Fruit fly (Drosophila melanogaster) whole organism, embryonic: Measurements from ENCODE around the gene Kdm2.

Source experiments
- Abd-B ChIP-seq: fragments of 200-800 bp; sonication (Bioruptor generic); optimal IDR thresholded peaks from 2 replicates; lab custom pipeline; 2018; ENCODE audit warnings: missing biosample characterization, mild to moderate bottlenecking, missing genetic modification characterization, moderate library complexity
- Ada2b ChIP-seq: fragments of 200-800 bp; sonication (Bioruptor generic); IDR thresholded peaks from 2 replicates; pipeline ENCODE4 v1.3.6; 2022; ENCODE audit warnings: missing biosample characterization, missing genetic modification characterization
- Asciz ChIP-seq: fragments of 200-800 bp; sonication (Bioruptor generic); optimal IDR thresholded peaks from 2 replicates; lab custom pipeline; 2017; ENCODE audit warnings: missing biosample characterization, mild to moderate bottlenecking, missing genetic modification characterization, missing genetic modification reagents
- Bdp1 ChIP-seq: fragments of 200-800 bp; sonication (Bioruptor generic); optimal IDR thresholded peaks from 3 replicates; lab custom pipeline; 2016; ENCODE audit warnings: missing biosample characterization, missing genetic modification characterization
- CG10209 ChIP-seq: fragments of 200-800 bp; sonication (Bioruptor generic); optimal IDR thresholded peaks from 3 replicates; lab custom pipeline; 2017; ENCODE audit warnings: missing biosample characterization, mild to moderate bottlenecking, missing genetic modification characterization, missing genetic modification reagents
- CG10267 ChIP-seq: fragments of 200-800 bp; sonication (Bioruptor generic); optimal IDR thresholded peaks from 2 replicates; lab custom pipeline; 2018; ENCODE audit warnings: missing biosample characterization, mild to moderate bottlenecking, missing genetic modification characterization, moderate library complexity
- CG11695 ChIP-seq: fragments of 200-800 bp; sonication (Bioruptor generic); IDR thresholded peaks from 3 replicates; pipeline ENCODE4 v1.3.6; 2022; ENCODE audit warnings: missing biosample characterization, missing genetic modification characterization
- CG12155 ChIP-seq: fragments of 200-800 bp; sonication (Bioruptor generic); optimal IDR thresholded peaks from 3 replicates; lab custom pipeline; 2016; ENCODE audit warnings: missing biosample characterization, missing genetic modification characterization
- CG12391 ChIP-seq: fragments of 200-800 bp; sonication (Bioruptor generic); optimal IDR thresholded peaks from 3 replicates; lab custom pipeline; 2018; ENCODE audit warnings: missing biosample characterization, mild to moderate bottlenecking, missing genetic modification characterization, moderate library complexity
- CG12769 ChIP-seq: fragments of 200-800 bp; sonication (Bioruptor generic); optimal IDR thresholded peaks from 2 replicates; lab custom pipeline; 2019; ENCODE audit warnings: missing biosample characterization, mild to moderate bottlenecking, missing genetic modification characterization, moderate library complexity
- CG15696 ChIP-seq: fragments of 200-800 bp; sonication (Bioruptor generic); optimal IDR thresholded peaks from 2 replicates; lab custom pipeline; 2019; ENCODE audit warnings: missing biosample characterization, mild to moderate bottlenecking, missing genetic modification characterization, moderate library complexity
- CG1792 ChIP-seq: fragments of 200-800 bp; sonication (Bioruptor generic); optimal IDR thresholded peaks from 2 replicates; lab custom pipeline; 2016; ENCODE audit warnings: missing biosample characterization, missing genetic modification characterization
- CG1832 ChIP-seq: fragments of 200-800 bp; sonication (Bioruptor generic); optimal IDR thresholded peaks from 2 replicates; lab custom pipeline; 2017; ENCODE audit warnings: missing biosample characterization, mild to moderate bottlenecking, missing genetic modification characterization, inconsistent platforms
- CG2116 ChIP-seq: fragments of 200-800 bp; sonication (Bioruptor generic); optimal IDR thresholded peaks from 3 replicates; lab custom pipeline; 2018; ENCODE audit warnings: missing biosample characterization, mild to moderate bottlenecking, missing genetic modification characterization
- CG2199 ChIP-seq: fragments of 200-800 bp; sonication (Bioruptor generic); IDR thresholded peaks from 3 replicates; pipeline ENCODE4 v1.3.6; 2022; ENCODE audit warnings: missing biosample characterization, missing genetic modification characterization
- CG30403 ChIP-seq: fragments of 200-800 bp; sonication (Bioruptor generic); optimal IDR thresholded peaks from 3 replicates; lab custom pipeline; 2016; ENCODE audit warnings: missing biosample characterization, missing genetic modification characterization
- CG3281 ChIP-seq: fragments of 200-800 bp; sonication (Bioruptor generic); optimal IDR thresholded peaks from 3 replicates; lab custom pipeline; 2017; ENCODE audit warnings: missing biosample characterization, mild to moderate bottlenecking, missing genetic modification characterization
- CG3995 ChIP-seq: fragments of 200-800 bp; sonication (Bioruptor generic); optimal IDR thresholded peaks from 3 replicates; lab custom pipeline; 2016; ENCODE audit warnings: missing biosample characterization, missing genetic modification characterization
- CG4820 ChIP-seq: fragments of 200-800 bp; sonication (Bioruptor generic); optimal IDR thresholded peaks from 3 replicates; lab custom pipeline; 2016; ENCODE audit warnings: missing biosample characterization, missing genetic modification characterization
- CG8290 ChIP-seq, 3 experiments: fragments of 200-800 bp; sonication (Bioruptor generic); optimal IDR thresholded peaks; 2 replicates each; lab custom pipeline; 2016 to 2019; ENCODE audit warnings: missing biosample characterization in 3 of 3, missing genetic modification characterization in 3 of 3, mild to moderate bottlenecking in 2 of 3, moderate library complexity in 1 of 3
- CG8924 ChIP-seq: fragments of 200-800 bp; optimal IDR thresholded peaks from 3 replicates; lab custom pipeline; 2019; ENCODE audit warnings: missing biosample characterization, mild to moderate bottlenecking, missing genetic modification characterization, moderate library complexity
- Dll ChIP-seq: fragments of 200-800 bp; sonication (Bioruptor generic); IDR thresholded peaks from 4 replicates; pipeline ENCODE4 v1.3.6; 2022; ENCODE audit warnings: missing biosample characterization, missing genetic modification characterization; ENCODE audit not compliant: partially characterized antibody
- Hey ChIP-seq: fragments of 200-800 bp; sonication (Bioruptor generic); optimal IDR thresholded peaks from 3 replicates; lab custom pipeline; 2018; ENCODE audit warnings: missing biosample characterization, mild to moderate bottlenecking, missing genetic modification characterization
- HmgD ChIP-seq: fragments of 200-800 bp; sonication (Bioruptor generic); optimal IDR thresholded peaks from 3 replicates; lab custom pipeline; 2016; ENCODE audit warnings: missing biosample characterization, missing genetic modification characterization
- NFAT ChIP-seq: fragments of 200-800 bp; sonication (Bioruptor generic); IDR thresholded peaks from 2 replicates; pipeline ENCODE4 v1.3.6; 2022; ENCODE audit warnings: missing biosample characterization, missing genetic modification characterization
- Nf-YC ChIP-seq: fragments of 200-800 bp; optimal IDR thresholded peaks from 3 replicates; lab custom pipeline; 2019; ENCODE audit warnings: missing biosample characterization, mild to moderate bottlenecking, missing genetic modification characterization, moderate library complexity
- Ravus ChIP-seq: fragments of 200-800 bp; sonication (Bioruptor generic); IDR thresholded peaks from 2 replicates; pipeline ENCODE4 v1.3.6; 2022; ENCODE audit warnings: missing biosample characterization, missing genetic modification characterization
- Tbp ChIP-seq: fragments of >200 bp; optimal IDR thresholded peaks from 2 replicates; lab custom pipeline; 2018; ENCODE audit warnings: missing biosample characterization, missing genetic modification characterization
- Xbp1 ChIP-seq: fragments of 200-800 bp; sonication (Bioruptor generic); optimal IDR thresholded peaks from 3 replicates; lab custom pipeline; 2016; ENCODE audit warnings: missing biosample characterization, mild to moderate bottlenecking, missing genetic modification characterization
- az2 ChIP-seq: fragments of 200-800 bp; sonication (Bioruptor generic); optimal IDR thresholded peaks from 3 replicates; lab custom pipeline; 2016; ENCODE audit warnings: missing biosample characterization, missing genetic modification characterization
- chif ChIP-seq, 2 experiments: fragments of 200-800 bp; sonication (Bioruptor generic); optimal IDR thresholded peaks; 3 replicates each; lab custom pipeline; 2016; ENCODE audit warnings: missing biosample characterization in 2 of 2, missing genetic modification characterization in 2 of 2
- chinmo ChIP-seq: fragments of 200-800 bp; sonication (Bioruptor generic); IDR thresholded peaks from 4 replicates; pipeline ENCODE4 v1.3.6; 2022; ENCODE audit warnings: missing biosample characterization, missing genetic modification characterization; ENCODE audit not compliant: partially characterized antibody
- dm ChIP-seq: fragments of 200-800 bp; sonication (Bioruptor generic); optimal IDR thresholded peaks from 3 replicates; lab custom pipeline; 2016; ENCODE audit warnings: missing biosample characterization, missing genetic modification characterization
- dmrt99B ChIP-seq: fragments of 200-800 bp; sonication (Bioruptor generic); optimal IDR thresholded peaks from 2 replicates; lab custom pipeline; 2018; ENCODE audit warnings: missing biosample characterization, mild to moderate bottlenecking, missing genetic modification characterization, moderate library complexity
- dysf ChIP-seq: fragments of 200-800 bp; sonication (Bioruptor generic); IDR thresholded peaks from 3 replicates; pipeline ENCODE4 v1.3.6; 2022; ENCODE audit warnings: missing biosample characterization, missing genetic modification characterization
- ewg ChIP-seq: fragments of 200-800 bp; sonication (Bioruptor generic); optimal IDR thresholded peaks from 3 replicates; lab custom pipeline; 2017; ENCODE audit warnings: mild to moderate bottlenecking, missing biosample characterization, missing genetic modification reagents, missing genetic modification characterization
- gcm2 ChIP-seq: fragments of 200-800 bp; sonication (Bioruptor generic); optimal IDR thresholded peaks from 2 replicates; lab custom pipeline; 2016; ENCODE audit warnings: missing biosample characterization, missing genetic modification characterization
- gem ChIP-seq: fragments of 200-800 bp; sonication (Bioruptor generic); optimal IDR thresholded peaks from 2 replicates; lab custom pipeline; 2019; ENCODE audit warnings: missing biosample characterization, mild to moderate bottlenecking, missing genetic modification characterization, moderate library complexity
- ham ChIP-seq: fragments of 200-800 bp; sonication (Bioruptor generic); IDR thresholded peaks from 2 replicates; pipeline ENCODE4 v1.3.6; 2022; ENCODE audit warnings: missing biosample characterization, missing genetic modification characterization
- nerfin-1 ChIP-seq: fragments of 200-800 bp; sonication (Bioruptor generic); optimal IDR thresholded peaks from 3 replicates; lab custom pipeline; 2019; ENCODE audit warnings: missing biosample characterization, mild to moderate bottlenecking, missing genetic modification characterization, moderate library complexity
- otp ChIP-seq: fragments of 200-800 bp; sonication (Bioruptor generic); IDR thresholded peaks from 3 replicates; pipeline ENCODE4, ENCODE4 v1.3.6; 2022; ENCODE audit warnings: missing biosample characterization, missing genetic modification characterization
- pan ChIP-seq, 4 experiments: fragments of >200 bp in 3 of 4; fragments of 200-800 bp in 1 of 4; sonication (Bioruptor generic) in 1 of 4; optimal IDR thresholded peaks in 3 of 4; IDR thresholded peaks in 1 of 4; 2 replicates each; pipeline versions ENCODE4 v1.3.6 to Lab custom; 2017 to 2022; ENCODE audit warnings: missing biosample characterization in 2 of 4, missing genetic modification characterization in 2 of 4, mixed read lengths in 1 of 4
- pb ChIP-seq: fragments of 200-800 bp; sonication (Bioruptor generic); optimal IDR thresholded peaks from 3 replicates; lab custom pipeline; 2016; ENCODE audit warnings: missing biosample characterization, missing genetic modification characterization
- pnt ChIP-seq: fragments of 200-800 bp; sonication (Bioruptor generic); optimal IDR thresholded peaks from 3 replicates; lab custom pipeline; 2016; ENCODE audit warnings: missing biosample characterization, missing genetic modification characterization
- repo ChIP-seq: fragments of 200-800 bp; sonication (Bioruptor generic); optimal IDR thresholded peaks from 2 replicates; lab custom pipeline; 2016; ENCODE audit warnings: missing biosample characterization, missing genetic modification characterization
- seq ChIP-seq: fragments of 200-800 bp; sonication (Bioruptor generic); IDR thresholded peaks from 2 replicates; pipeline ENCODE4 v1.3.6; 2022; ENCODE audit warnings: missing biosample characterization, missing genetic modification characterization
- slbo ChIP-seq: fragments of 200-800 bp; sonication (Bioruptor generic); IDR thresholded peaks from 2 replicates; pipeline ENCODE4 v1.3.6; 2022; ENCODE audit warnings: missing biosample characterization, missing genetic modification characterization
- sug ChIP-seq: fragments of 200-800 bp; optimal IDR thresholded peaks from 2 replicates; lab custom pipeline; 2019; ENCODE audit warnings: missing biosample characterization, mild to moderate bottlenecking, missing genetic modification characterization, moderate library complexity
- tio ChIP-seq: fragments of 200-800 bp; sonication (Bioruptor generic); optimal IDR thresholded peaks from 2 replicates; lab custom pipeline; 2017; ENCODE audit warnings: missing biosample characterization, missing genetic modification characterization, inconsistent platforms
- zf30C ChIP-seq: fragments of 200-800 bp; sonication (Bioruptor generic); optimal IDR thresholded peaks from 3 replicates; lab custom pipeline; 2018; ENCODE audit warnings: missing biosample characterization, mild to moderate bottlenecking, missing genetic modification characterization
- zfh2 ChIP-seq: fragments of 200-800 bp; sonication (Bioruptor generic); optimal IDR thresholded peaks from 2 replicates; lab custom pipeline; 2016; ENCODE audit warnings: missing biosample characterization, missing genetic modification characterization

The Kdm2 gene

dm6 chr3R:9085306-9085705 lies 33.0 kb downstream of the Kdm2 start (continued):
- no peak for TF ChIP-seq Abd-B (GFP tag; lab: Kevin White, UChicago)
- TF ChIP-seq HmgD (GFP tag; lab: Kevin White, UChicago), result no peak
- no peak for TF ChIP-seq CG1832 (GFP tag; lab: Kevin White, UChicago)
- TF ChIP-seq CG10267 (tag; lab: Kevin White, UChicago), result no peak
- no peak for TF ChIP-seq pan (optimal IDR thresholded peaks at IDR 0.05; lab: Kevin White, UChicago)
- peak in 1 of 2 experiments; percentile 36 for TF ChIP-seq pan (GFP tag; optimal IDR thresholded peaks at IDR 0.05 in 1 of 2, IDR thresholded peaks at IDR 0.05 in 1 of 2)
- no peak for TF ChIP-seq Asciz (GFP tag; lab: Kevin White, UChicago)
- no peak for TF ChIP-seq ham (GFP tag; lab: Robert Waterston, UW)
- TF ChIP-seq CG10209 (GFP tag; lab: Kevin White, UChicago), result peak; percentile 12
- TF ChIP-seq tio (GFP tag; lab: Kevin White, UChicago), result no peak
- no peak for TF ChIP-seq dm (GFP tag; lab: Kevin White, UChicago)
- TF ChIP-seq CG1792 (GFP tag; lab: Kevin White, UChicago), result no peak
- no peak for TF ChIP-seq Dll (GFP tag; lab: Robert Waterston, UW)
- no peak for TF ChIP-seq chinmo
- TF ChIP-seq slbo (GFP tag; lab: Robert Waterston, UW), result peak; percentile 48; the same call in 1 of the 2 replicates
- TF ChIP-seq Xbp1, result peak; percentile 30
- TF ChIP-seq CG3995 (GFP tag; lab: Kevin White, UChicago), result no peak
- peak; percentile 25; the same call in 1 of the 2 replicates for TF ChIP-seq Ada2b (GFP tag; lab: Robert Waterston, UW)
- peak; percentile 1 for TF ChIP-seq pnt
- TF ChIP-seq CG12769, result no peak
- no peak for TF ChIP-seq gcm2 (GFP tag; lab: Kevin White, UChicago)
- TF ChIP-seq otp (GFP tag; lab: Robert Waterston, UW), result no peak
- TF ChIP-seq CG4820 (GFP tag; lab: Kevin White, UChicago), result peak; percentile 13
- TF ChIP-seq CG11695 (GFP tag; lab: Robert Waterston, UW), result no peak
- TF ChIP-seq pb (GFP tag; lab: Kevin White, UChicago), result no peak
- no peak for TF ChIP-seq Bdp1
- TF ChIP-seq CG30403 (GFP tag; lab: Kevin White, UChicago), result peak; percentile 24
- TF ChIP-seq az2 (GFP tag; lab: Kevin White, UChicago), result peak; percentile 6
- TF ChIP-seq seq, result no peak
- TF ChIP-seq zf30C, result peak; percentile 37
- TF ChIP-seq Tbp (GFP tag; lab: Kevin White, UChicago), result no peak
- TF ChIP-seq CG8924 (tag; lab: Kevin White, UChicago), result no peak
- TF ChIP-seq ewg (GFP tag; lab: Kevin White, UChicago), result no peak
- TF ChIP-seq CG3281, result peak; percentile 12
- peak; percentile 16 for TF ChIP-seq CG12391 (tag; lab: Kevin White, UChicago)
- TF ChIP-seq zfh2 (GFP tag; lab: Kevin White, UChicago), result peak; percentile 15
- no peak for TF ChIP-seq CG15696
- no peak for TF ChIP-seq dysf (GFP tag; lab: Robert Waterston, UW)
- TF ChIP-seq gem (tag; lab: Kevin White, UChicago), result peak; percentile 52
- no peak for TF ChIP-seq repo (GFP tag; lab: Kevin White, UChicago)
- TF ChIP-seq CG2199 (GFP tag; lab: Robert Waterston, UW), result no peak
- TF ChIP-seq dmrt99B (tag; lab: Kevin White, UChicago), result peak; percentile 45
- no peak for TF ChIP-seq Ravus (GFP tag; lab: Robert Waterston, UW)
- peak in 1 of 2 experiments; percentile 24 for TF ChIP-seq chif (GFP tag; optimal IDR thresholded peaks at IDR 0.05; lab: Kevin White, UChicago)
- TF ChIP-seq Nf-YC (tag; lab: Kevin White, UChicago), result no peak
- TF ChIP-seq sug (tag; lab: Kevin White, UChicago), result no peak
- TF ChIP-seq CG12155, result no peak
- no peak for TF ChIP-seq CG8290 (GFP tag; optimal IDR thresholded peaks at IDR 0.05; lab: Kevin White, UChicago)
- no peak for TF ChIP-seq CG8290 (tag; optimal IDR thresholded peaks at IDR 0.05; lab: Kevin White, UChicago)
- TF ChIP-seq Hey (tag; lab: Kevin White, UChicago), result no peak
- TF ChIP-seq NFAT (GFP tag; lab: Robert Waterston, UW), result no peak
- no peak for TF ChIP-seq CG2116 (GFP tag; lab: Kevin White, UChicago)
- TF ChIP-seq nerfin-1, result no peak
